Worm (Caenorhabditis elegans) whole organism, L4 larva: ENCODE results near the gene dod-6.

ENCODE experiments used
- R02D3.7 ChIP-seq: fragments of 150-350 bp; sonication (generic microtip); optimal IDR thresholded peaks from 3 replicates; lab custom pipeline; 2014; ENCODE audit warnings: missing biosample characterization, missing genetic modification characterization
- pha-4 ChIP-seq, 2 experiments: fragments of 150-350 bp in 1 of 2; fragments of 200-800 bp in 1 of 2; sonication (Bioruptor generic) in 1 of 2; IDR thresholded peaks in 1 of 2; optimal IDR thresholded peaks in 1 of 2; 2 replicates each; pipeline versions ENCODE4 v1.3.6 to Lab custom; 2014 to 2022; ENCODE audit warnings: missing genetic modification characterization in 2 of 2, missing genetic modification reagents in 2 of 2, missing biosample characterization in 1 of 2, missing compliant biosample characterization in 1 of 2
- sdz-12 ChIP-seq: fragments of 200-800 bp; sonication (Bioruptor generic); optimal IDR thresholded peaks from 2 replicates; lab custom pipeline; 2018; ENCODE audit warnings: mild to moderate bottlenecking, missing genetic modification characterization, missing compliant biosample characterization
- snpc-4 ChIP-seq: fragments of 150-350 bp; optimal IDR thresholded peaks from 2 replicates; lab custom pipeline; 2014; ENCODE audit warnings: missing biosample characterization, missing genetic modification characterization

- TF ChIP-seq snpc-4 (tag; lab: Kevin White, UChicago) (no peak), pha-4 (GFP tag; IDR thresholded peaks at IDR 0.05; lab: Robert Waterston, UW) (no peak), pha-4 (tag; optimal IDR thresholded peaks at IDR 0.05; lab: Kevin White, UChicago) (no peak), sdz-12 (GFP tag; lab: Kevin White, UChicago) (no peak), R02D3.7 (tag; lab: Kevin White, UChicago) (no peak)
Measured at ce11 chrIII:10240073-10240472, 42.6 kb downstream of the dod-6 start.
